Fruit fly (Drosophila melanogaster): ENCODE results near the gene Dap160.

DNA sequence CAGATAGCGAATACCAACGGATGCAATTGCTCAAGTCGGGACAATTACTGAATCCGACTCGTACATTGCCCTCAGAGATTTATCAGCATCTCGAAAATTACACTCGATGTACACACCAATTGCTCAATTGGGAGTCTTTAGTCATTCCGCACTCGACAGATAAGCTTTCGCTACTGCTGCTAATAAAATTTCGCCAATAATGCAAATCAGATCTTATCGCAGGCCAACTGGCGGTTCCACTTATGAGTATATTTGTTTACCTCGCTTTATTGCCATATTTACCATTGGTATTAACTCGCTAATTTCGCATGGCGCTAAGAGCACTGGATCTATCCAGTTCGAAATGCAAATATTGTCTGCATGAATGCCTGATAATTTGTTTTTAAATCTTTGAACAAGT is 28.6 kb downstream of the Dap160 start:
- no peak for TF ChIP-seq dmrt93B (GFP tag; optimal IDR thresholded peaks at IDR 0.05)
- TF ChIP-seq usp (GFP tag; optimal IDR thresholded peaks at IDR 0.05), result no peak

Measured in whole organism, wandering third instar larva.